Fruit fly (Drosophila melanogaster) Kc167 (cell line): Measurements from ENCODE around the gene Fancl.

ENCODE experiments used
- Myc ChIP-seq: fragments of >200 bp; optimal IDR thresholded peaks from 2 replicates; lab custom pipeline; 2017; ENCODE audit warnings: missing external identifiers
- psq ChIP-seq: fragments of >200 bp; optimal IDR thresholded peaks from 2 replicates; lab custom pipeline; 2017; ENCODE audit warnings: missing external identifiers

DNA sequence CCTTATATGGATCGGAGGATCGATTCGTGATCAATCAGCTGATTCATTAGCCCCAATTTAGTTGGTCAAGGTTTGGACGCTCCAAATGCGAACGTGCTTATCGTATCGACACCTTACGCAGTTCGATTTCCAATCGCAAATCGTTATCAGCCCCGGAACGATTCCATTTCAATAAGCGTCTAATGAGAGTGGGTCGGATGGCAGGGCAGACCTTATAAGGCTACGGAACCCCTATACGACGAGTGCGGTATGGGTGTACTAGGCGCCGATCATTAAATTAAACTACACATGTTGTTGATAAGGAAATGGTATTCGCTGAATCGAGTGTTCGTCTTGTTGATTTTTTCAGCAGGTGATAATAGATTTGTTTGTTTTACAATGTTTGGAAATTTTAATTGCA lies 16.9 kb downstream of the Fancl start:
- no peak for TF ChIP-seq psq (lab: Kevin White, UChicago)
- no peak for TF ChIP-seq Myc (lab: Kevin White, UChicago)
